Fruit fly (Drosophila melanogaster) whole organism, embryonic: ENCODE data around the gene LysD.

Experiments used
- Gsc ChIP-seq: fragments of 200-800 bp; sonication (Bioruptor generic); IDR thresholded peaks from 2 replicates; pipeline ENCODE4 v1.3.6; 2022; ENCODE audit warnings: missing biosample characterization, missing genetic modification characterization
- disco-r ChIP-seq: fragments of 200-800 bp; sonication (Bioruptor generic); optimal IDR thresholded peaks from 2 replicates; lab custom pipeline; 2016; ENCODE audit warnings: missing biosample characterization, missing genetic modification characterization

- no peak for TF ChIP-seq Gsc (GFP tag; lab: Robert Waterston, UW)
- no peak for TF ChIP-seq disco-r (GFP tag; lab: Kevin White, UChicago)
These were observed 1.1 kb upstream of the LysD start for dm6 chr3L:1212113-1212512.
